Fruit fly (Drosophila melanogaster) whole organism, embryonic: Measurements from ENCODE around the gene CG42535.

Experiments used
- B-H1 ChIP-seq: fragments of 200-800 bp; sonication (Bioruptor generic); IDR thresholded peaks from 3 replicates; pipeline ENCODE4 v1.3.6; 2022; ENCODE audit warnings: missing biosample characterization, missing genetic modification characterization
- Blimp-1 ChIP-seq: fragments of 200-800 bp; sonication (Bioruptor generic); optimal IDR thresholded peaks from 3 replicates; lab custom pipeline; 2018; ENCODE audit warnings: missing biosample characterization, missing genetic modification characterization, mild to moderate bottlenecking, moderate library complexity, missing genetic modification reagents
- C15 ChIP-seq: fragments of 200-800 bp; sonication (Bioruptor generic); IDR thresholded peaks from 3 replicates; pipeline ENCODE4 v1.3.6; 2022; ENCODE audit warnings: missing biosample characterization, missing genetic modification characterization
- CG10462 ChIP-seq: fragments of 200-800 bp; sonication (Bioruptor generic); optimal IDR thresholded peaks from 2 replicates; lab custom pipeline; 2016; ENCODE audit warnings: missing biosample characterization, missing genetic modification characterization
- CG15073 ChIP-seq: fragments of 200-800 bp; sonication (Bioruptor generic); optimal IDR thresholded peaks from 2 replicates; lab custom pipeline; 2016; ENCODE audit warnings: missing biosample characterization, missing genetic modification characterization
- CG16863 ChIP-seq: fragments of 200-800 bp; sonication (Bioruptor generic); optimal IDR thresholded peaks from 3 replicates; lab custom pipeline; 2016; ENCODE audit warnings: missing biosample characterization, missing genetic modification characterization
- CG2712 ChIP-seq: fragments of 200-800 bp; optimal IDR thresholded peaks from 3 replicates; lab custom pipeline; 2019; ENCODE audit warnings: missing biosample characterization, mild to moderate bottlenecking, missing genetic modification characterization, moderate library complexity
- CG3065 ChIP-seq: fragments of 200-800 bp; sonication (Bioruptor generic); optimal IDR thresholded peaks from 2 replicates; lab custom pipeline; 2016; ENCODE audit warnings: missing biosample characterization, missing genetic modification characterization
- CG31224 ChIP-seq: fragments of 200-800 bp; sonication (Bioruptor generic); IDR thresholded peaks from 2 replicates; pipeline ENCODE4 v1.3.6; 2022; ENCODE audit warnings: missing biosample characterization, missing genetic modification characterization
- CG3163 ChIP-seq: fragments of 200-800 bp; sonication (Bioruptor generic); optimal IDR thresholded peaks from 3 replicates; lab custom pipeline; 2016; ENCODE audit warnings: missing biosample characterization, missing genetic modification characterization
- CG33557 ChIP-seq: fragments of 200-800 bp; sonication (Bioruptor generic); optimal IDR thresholded peaks from 2 replicates; lab custom pipeline; 2019; ENCODE audit warnings: missing biosample characterization, mild to moderate bottlenecking, missing genetic modification characterization, moderate library complexity
- CG6654 ChIP-seq: fragments of 200-800 bp; sonication (Bioruptor generic); optimal IDR thresholded peaks from 2 replicates; lab custom pipeline; 2017; ENCODE audit warnings: missing biosample characterization, mild to moderate bottlenecking, missing genetic modification characterization
- CG8089 ChIP-seq: fragments of 200-800 bp; sonication (Bioruptor generic); optimal IDR thresholded peaks from 3 replicates; lab custom pipeline; 2016; ENCODE audit warnings: missing biosample characterization, missing genetic modification characterization
- CG9727 ChIP-seq: fragments of 200-800 bp; sonication (Bioruptor generic); optimal IDR thresholded peaks from 3 replicates; lab custom pipeline; 2017; ENCODE audit warnings: missing biosample characterization, mild to moderate bottlenecking, missing genetic modification characterization
- Chrac-16 ChIP-seq: fragments of 200-800 bp; sonication (Bioruptor generic); optimal IDR thresholded peaks from 3 replicates; lab custom pipeline; 2016; ENCODE audit warnings: missing biosample characterization, missing genetic modification characterization
- D19B ChIP-seq: fragments of 200-800 bp; sonication (Bioruptor generic); optimal IDR thresholded peaks from 2 replicates; lab custom pipeline; 2017; ENCODE audit warnings: missing biosample characterization, mild to moderate bottlenecking, missing genetic modification characterization
- E2f2 ChIP-seq: fragments of 200-800 bp; sonication (Bioruptor generic); IDR thresholded peaks from 2 replicates; pipeline ENCODE4 v1.3.6; 2022; ENCODE audit warnings: missing biosample characterization, missing genetic modification characterization
- Gug ChIP-seq: fragments of 200-800 bp; sonication (Bioruptor generic); IDR thresholded peaks from 4 replicates; pipeline ENCODE4 v1.3.6; 2022; ENCODE audit warnings: missing biosample characterization, missing genetic modification characterization
- NC2β ChIP-seq: fragments of 200-800 bp; sonication (Bioruptor generic); optimal IDR thresholded peaks from 2 replicates; lab custom pipeline; 2016; ENCODE audit warnings: missing biosample characterization, missing genetic modification characterization
- Neu2 ChIP-seq: fragments of 200-800 bp; sonication (Bioruptor generic); optimal IDR thresholded peaks from 3 replicates; lab custom pipeline; 2016; ENCODE audit warnings: missing biosample characterization, missing genetic modification characterization, borderline replicate concordance
- Scr ChIP-seq: fragments of 200-800 bp; sonication (Bioruptor generic); IDR thresholded peaks from 2 replicates; pipeline ENCODE4 v1.3.6; 2022; ENCODE audit warnings: missing biosample characterization, missing genetic modification characterization; ENCODE audit not compliant: partially characterized antibody
- amos ChIP-seq: fragments of 200-800 bp; sonication (Bioruptor generic); IDR thresholded peaks from 2 replicates; pipeline ENCODE4 v1.3.6; 2022; ENCODE audit warnings: missing biosample characterization, missing genetic modification characterization; ENCODE audit not compliant: partially characterized antibody
- ase ChIP-seq: fragments of 200-800 bp; sonication (Bioruptor generic); IDR thresholded peaks from 3 replicates; pipeline ENCODE4 v1.3.6; 2022; ENCODE audit warnings: missing biosample characterization, missing genetic modification characterization
- ato ChIP-seq: fragments of 200-800 bp; sonication (Bioruptor generic); IDR thresholded peaks from 2 replicates; pipeline ENCODE4 v1.3.6; 2022; ENCODE audit warnings: missing biosample characterization, missing genetic modification characterization; ENCODE audit not compliant: partially characterized antibody
- cg ChIP-seq: fragments of 200-800 bp; sonication (Bioruptor generic); optimal IDR thresholded peaks from 3 replicates; lab custom pipeline; 2019; ENCODE audit warnings: missing biosample characterization, mild to moderate bottlenecking, missing genetic modification characterization, moderate library complexity
- da ChIP-seq: fragments of 200-800 bp; sonication (Bioruptor generic); optimal IDR thresholded peaks from 2 replicates; lab custom pipeline; 2016; ENCODE audit warnings: missing biosample characterization, missing genetic modification characterization
- disco-r ChIP-seq: fragments of 200-800 bp; sonication (Bioruptor generic); optimal IDR thresholded peaks from 2 replicates; lab custom pipeline; 2016; ENCODE audit warnings: missing biosample characterization, missing genetic modification characterization
- fd64A ChIP-seq: fragments of 200-800 bp; sonication (Bioruptor generic); optimal IDR thresholded peaks from 3 replicates; lab custom pipeline; 2018; ENCODE audit warnings: missing biosample characterization, mild to moderate bottlenecking, missing genetic modification characterization
- fru ChIP-seq: fragments of >200 bp; optimal IDR thresholded peaks from 2 replicates; lab custom pipeline; 2017
- fu2 ChIP-seq: fragments of 200-800 bp; sonication (Bioruptor generic); optimal IDR thresholded peaks from 2 replicates; lab custom pipeline; 2016; ENCODE audit warnings: missing biosample characterization, missing genetic modification characterization
- gce ChIP-seq: fragments of 200-800 bp; sonication (Bioruptor generic); IDR thresholded peaks from 3 replicates; pipeline ENCODE4 v1.3.6; 2022; ENCODE audit warnings: missing biosample characterization, missing genetic modification characterization
- her ChIP-seq: fragments of 200-800 bp; sonication (Bioruptor generic); optimal IDR thresholded peaks from 2 replicates; lab custom pipeline; 2016; ENCODE audit warnings: missing biosample characterization, missing genetic modification characterization
- kay ChIP-seq: fragments of 200-800 bp; sonication (Bioruptor generic); optimal IDR thresholded peaks from 2 replicates; lab custom pipeline; 2016; ENCODE audit warnings: missing biosample characterization, missing genetic modification characterization
- ken ChIP-seq: fragments of 200-800 bp; sonication (Bioruptor generic); IDR thresholded peaks from 3 replicates; pipeline ENCODE4 v1.3.6; 2022; ENCODE audit warnings: missing biosample characterization, missing genetic modification characterization
- lab ChIP-seq: fragments of 200-800 bp; sonication (Bioruptor generic); optimal IDR thresholded peaks from 3 replicates; lab custom pipeline; 2017; ENCODE audit warnings: missing biosample characterization, missing genetic modification characterization, mild to moderate bottlenecking, moderate library complexity, missing genetic modification reagents
- lilli ChIP-seq: fragments of 200-800 bp; sonication (Bioruptor generic); optimal IDR thresholded peaks from 3 replicates; lab custom pipeline; 2016; ENCODE audit warnings: missing biosample characterization, missing genetic modification characterization
- lmd ChIP-seq: fragments of 200-800 bp; sonication (Bioruptor generic); IDR thresholded peaks from 2 replicates; pipeline ENCODE4 v1.3.6; 2022; ENCODE audit warnings: missing biosample characterization, missing genetic modification characterization
- lov ChIP-seq, 2 experiments: fragments of 200-800 bp in 1 of 2; fragments of >200 bp in 1 of 2; sonication (Bioruptor generic) in 1 of 2; IDR thresholded peaks in 1 of 2; optimal IDR thresholded peaks in 1 of 2; 2 replicates in 1 of 2; 3 replicates in 1 of 2; pipeline versions ENCODE4 v1.3.6 to Lab custom; 2017 to 2022; ENCODE audit warnings: missing biosample characterization in 1 of 2, missing genetic modification characterization in 1 of 2
- mld ChIP-seq: fragments of 200-800 bp; sonication (Bioruptor generic); IDR thresholded peaks from 3 replicates; pipeline ENCODE4 v1.3.6; 2022; ENCODE audit warnings: missing biosample characterization, missing genetic modification characterization; ENCODE audit not compliant: partially characterized antibody
- onecut ChIP-seq: fragments of 200-800 bp; sonication (Bioruptor generic); IDR thresholded peaks from 2 replicates; pipeline ENCODE4 v1.3.6; 2022; ENCODE audit warnings: missing biosample characterization, missing genetic modification characterization
- prd ChIP-seq, 3 experiments: fragments of >200 bp in 2 of 3; fragments of 200-800 bp in 1 of 3; sonication (Bioruptor generic) in 1 of 3; optimal IDR thresholded peaks in 2 of 3; IDR thresholded peaks in 1 of 3; 2 replicates in 2 of 3; 3 replicates in 1 of 3; pipeline versions ENCODE4 v1.3.6 to Lab custom; 2017 to 2022; ENCODE audit warnings: missing biosample characterization in 1 of 3, missing genetic modification characterization in 1 of 3
- salm ChIP-seq: fragments of 200-800 bp; sonication (Bioruptor generic); optimal IDR thresholded peaks from 2 replicates; lab custom pipeline; 2018; ENCODE audit warnings: missing biosample characterization, mild to moderate bottlenecking, missing genetic modification characterization
- shn ChIP-seq: fragments of 200-800 bp; sonication (Bioruptor generic); optimal IDR thresholded peaks from 3 replicates; lab custom pipeline; 2016; ENCODE audit warnings: missing biosample characterization, missing genetic modification characterization
- sisA ChIP-seq: fragments of 200-800 bp; sonication (Bioruptor generic); IDR thresholded peaks from 2 replicates; pipeline ENCODE4 v1.3.6; 2022; ENCODE audit warnings: missing biosample characterization, missing genetic modification characterization
- slbo ChIP-seq: fragments of 200-800 bp; sonication (Bioruptor generic); IDR thresholded peaks from 2 replicates; pipeline ENCODE4 v1.3.6; 2022; ENCODE audit warnings: missing biosample characterization, missing genetic modification characterization
- sqz ChIP-seq: fragments of 200-800 bp; sonication (Bioruptor generic); optimal IDR thresholded peaks from 3 replicates; lab custom pipeline; 2018; ENCODE audit warnings: missing biosample characterization, mild to moderate bottlenecking, missing genetic modification characterization
- tgo ChIP-seq: fragments of 200-800 bp; sonication (Bioruptor generic); IDR thresholded peaks from 3 replicates; pipeline ENCODE4 v1.3.6; 2022; ENCODE audit warnings: missing biosample characterization, missing genetic modification characterization
- wor ChIP-seq: fragments of 200-800 bp; sonication (Bioruptor generic); IDR thresholded peaks from 2 replicates; pipeline ENCODE4 v1.3.6; 2022; ENCODE audit warnings: missing biosample characterization, missing genetic modification characterization
- zfh2 ChIP-seq: fragments of 200-800 bp; sonication (Bioruptor generic); optimal IDR thresholded peaks from 2 replicates; lab custom pipeline; 2016; ENCODE audit warnings: missing biosample characterization, missing genetic modification characterization

The CG42535 gene

DNA sequence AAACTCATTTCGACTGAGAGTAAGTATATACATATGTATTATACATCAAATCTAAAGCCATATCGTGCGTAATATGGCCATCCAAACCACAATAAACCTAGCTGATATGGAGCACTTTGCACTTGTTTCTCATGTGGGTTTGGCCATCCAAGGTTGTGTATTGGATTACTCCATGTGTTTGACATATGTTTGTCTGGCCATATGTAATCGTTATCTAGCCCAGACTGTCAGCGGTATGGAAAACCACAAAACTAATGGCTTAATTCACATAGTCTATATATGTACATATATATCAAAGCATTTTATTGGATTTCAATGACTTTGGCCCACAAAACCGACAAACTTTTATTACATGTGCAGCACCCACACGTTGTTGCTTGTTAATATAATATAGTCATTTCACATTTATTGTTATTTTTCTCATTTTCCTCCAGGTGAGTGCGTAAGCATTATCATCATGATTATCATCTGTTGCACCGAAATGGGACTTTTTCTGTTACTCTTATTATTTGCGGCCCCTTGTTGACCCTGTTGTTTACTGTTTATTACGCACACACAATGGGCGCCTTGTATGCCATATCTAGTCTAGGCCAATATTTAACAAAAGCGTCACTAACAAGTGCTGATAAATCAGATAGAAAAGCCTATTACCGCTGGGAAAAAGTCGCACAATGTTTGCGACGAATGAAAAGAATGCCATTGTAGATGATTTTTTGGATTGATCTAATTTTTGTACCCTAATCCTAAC lies 25.9 kb upstream of the CG42535 start (continued):
- TF ChIP-seq D19B (GFP tag; lab: Kevin White, UChicago) (peak; percentile 35), salm (peak; percentile 70), gce (no peak), wor (GFP tag; lab: Robert Waterston, UW) (no peak), C15 (GFP tag; lab: Robert Waterston, UW) (0 out of 3 replicates have a peak, but pooled peaks have one; percentile 34), slbo (GFP tag; lab: Robert Waterston, UW) (peak; percentile 29; the same call in 1 of the 2 replicates), CG16863 (GFP tag; lab: Kevin White, UChicago) (peak; percentile 40), Chrac-16 (GFP tag; lab: Kevin White, UChicago) (no peak), CG3163 (GFP tag; lab: Kevin White, UChicago) (peak; percentile 45), Gug (GFP tag; lab: Robert Waterston, UW) (no peak), CG2712 (tag; lab: Kevin White, UChicago) (peak; percentile 45), lmd (GFP tag; lab: Robert Waterston, UW) (no peak), her (GFP tag; lab: Kevin White, UChicago) (peak; percentile 61), lilli (GFP tag; lab: Kevin White, UChicago) (peak; percentile 34), CG3065 (GFP tag; lab: Kevin White, UChicago) (no peak), ase (GFP tag; lab: Robert Waterston, UW) (no peak), cg (GFP tag; lab: Kevin White, UChicago) (no peak), CG6654 (no peak), NC2β (GFP tag; lab: Kevin White, UChicago) (peak; percentile 61), fd64A (GFP tag; lab: Kevin White, UChicago) (peak; percentile 85), fru (lab: Kevin White, UChicago) (no peak), CG8089 (peak; percentile 72), fu2 (GFP tag; lab: Kevin White, UChicago) (no peak), B-H1 (peak; percentile 37; the same call in 1 of the 3 replicates), CG10462 (peak; percentile 24), shn (GFP tag; lab: Kevin White, UChicago) (peak; percentile 52), onecut (GFP tag; lab: Robert Waterston, UW) (peak; percentile 67), CG9727 (GFP tag; lab: Kevin White, UChicago) (peak; percentile 70), kay (GFP tag; lab: Kevin White, UChicago) (peak; percentile 45), amos (GFP tag; lab: Robert Waterston, UW) (no peak), Neu2 (GFP tag; lab: Kevin White, UChicago) (no peak), mld (GFP tag; lab: Robert Waterston, UW) (no peak), CG15073 (GFP tag; lab: Kevin White, UChicago) (no peak), prd (optimal IDR thresholded peaks at IDR 0.05; lab: Kevin White, UChicago) (no peak), prd (GFP tag; IDR thresholded peaks at IDR 0.05; lab: Robert Waterston, UW) (no peak), zfh2 (GFP tag; lab: Kevin White, UChicago) (no peak), Blimp-1 (GFP tag; lab: Kevin White, UChicago) (peak; percentile 73), CG33557 (GFP tag; lab: Kevin White, UChicago) (peak; percentile 40), lab (GFP tag; lab: Kevin White, UChicago) (peak; percentile 91), tgo (peak; percentile 29; the same call in 1 of the 3 replicates), E2f2 (GFP tag; lab: Robert Waterston, UW) (no peak), ato (GFP tag; lab: Robert Waterston, UW) (no peak), lov (optimal IDR thresholded peaks at IDR 0.05; lab: Kevin White, UChicago) (no peak), lov (GFP tag; IDR thresholded peaks at IDR 0.05; lab: Robert Waterston, UW) (no peak), Scr (GFP tag; lab: Robert Waterston, UW) (no peak), da (GFP tag; lab: Kevin White, UChicago) (peak; percentile 72), CG31224 (GFP tag; lab: Robert Waterston, UW) (no peak), sisA (GFP tag; lab: Robert Waterston, UW) (no peak), disco-r (peak; percentile 12), ken (no peak), sqz (GFP tag; lab: Kevin White, UChicago) (peak; percentile 36)
